Fruit fly (Drosophila melanogaster) whole organism, embryonic: ENCODE measurements around the gene CG7289.

Experiments
- Awh ChIP-seq: fragments of 200-800 bp; sonication (Bioruptor generic); IDR thresholded peaks from 2 replicates; pipeline ENCODE4, ENCODE4 v1.3.6; 2022; ENCODE audit warnings: missing biosample characterization, missing genetic modification characterization
- BtbVII ChIP-seq: fragments of 200-800 bp; sonication (Bioruptor generic); optimal IDR thresholded peaks from 3 replicates; lab custom pipeline; 2017; ENCODE audit warnings: missing biosample characterization, mild to moderate bottlenecking, missing genetic modification characterization
- CG10209 ChIP-seq: fragments of 200-800 bp; sonication (Bioruptor generic); optimal IDR thresholded peaks from 3 replicates; lab custom pipeline; 2017; ENCODE audit warnings: missing biosample characterization, mild to moderate bottlenecking, missing genetic modification characterization, missing genetic modification reagents
- CG10565 ChIP-seq: fragments of 200-800 bp; sonication (Bioruptor generic); optimal IDR thresholded peaks from 3 replicates; lab custom pipeline; 2016; ENCODE audit warnings: missing biosample characterization, mild to moderate bottlenecking, missing genetic modification characterization
- CG10654 ChIP-seq: fragments of 200-800 bp; sonication (Bioruptor generic); optimal IDR thresholded peaks from 2 replicates; lab custom pipeline; 2016; ENCODE audit warnings: missing biosample characterization, missing genetic modification characterization
- CG11247 ChIP-seq: fragments of 200-800 bp; sonication (Bioruptor generic); IDR thresholded peaks from 2 replicates; pipeline ENCODE4 v1.3.6; 2022; ENCODE audit warnings: missing biosample characterization, missing genetic modification characterization
- CG1233 ChIP-seq: fragments of 200-800 bp; sonication (Bioruptor generic); optimal IDR thresholded peaks from 4 replicates; lab custom pipeline; 2018; ENCODE audit warnings: missing biosample characterization, mild to moderate bottlenecking, missing genetic modification characterization
- CG14014 ChIP-seq: fragments of 200-800 bp; sonication (Bioruptor generic); IDR thresholded peaks from 2 replicates; pipeline ENCODE4 v1.3.6; 2022; ENCODE audit warnings: missing biosample characterization, missing genetic modification characterization
- CG14667 ChIP-seq: fragments of 200-800 bp; sonication (Bioruptor generic); IDR thresholded peaks from 2 replicates; pipeline ENCODE4 v1.3.6; 2022; ENCODE audit warnings: missing biosample characterization, missing genetic modification characterization
- CG15479 ChIP-seq: fragments of 200-800 bp; sonication (Bioruptor generic); optimal IDR thresholded peaks from 3 replicates; lab custom pipeline; 2019; ENCODE audit warnings: missing biosample characterization, mild to moderate bottlenecking, missing genetic modification characterization, moderate library complexity
- CG17361 ChIP-seq: fragments of 200-800 bp; sonication (Bioruptor generic); IDR thresholded peaks from 3 replicates; pipeline ENCODE4 v1.3.6; 2022; ENCODE audit warnings: missing biosample characterization, missing genetic modification characterization
- CG17802 ChIP-seq: fragments of 200-800 bp; sonication (Bioruptor generic); optimal IDR thresholded peaks from 2 replicates; lab custom pipeline; 2018; ENCODE audit warnings: missing biosample characterization, mild to moderate bottlenecking, missing genetic modification characterization, moderate library complexity
- CG1832 ChIP-seq: fragments of 200-800 bp; sonication (Bioruptor generic); optimal IDR thresholded peaks from 2 replicates; lab custom pipeline; 2017; ENCODE audit warnings: missing biosample characterization, mild to moderate bottlenecking, missing genetic modification characterization, inconsistent platforms
- CG2712 ChIP-seq: fragments of 200-800 bp; optimal IDR thresholded peaks from 3 replicates; lab custom pipeline; 2019; ENCODE audit warnings: missing biosample characterization, mild to moderate bottlenecking, missing genetic modification characterization, moderate library complexity
- CG4282 ChIP-seq: fragments of 200-800 bp; sonication (Bioruptor generic); optimal IDR thresholded peaks from 2 replicates; lab custom pipeline; 2016; ENCODE audit warnings: missing biosample characterization, missing genetic modification characterization
- CG6813 ChIP-seq: fragments of 200-800 bp; sonication (Bioruptor generic); optimal IDR thresholded peaks from 2 replicates; lab custom pipeline; 2017; ENCODE audit warnings: missing biosample characterization, missing genetic modification characterization, mild to moderate bottlenecking, moderate library complexity, missing genetic modification reagents
- CG7357 ChIP-seq: fragments of 200-800 bp; sonication (Bioruptor generic); IDR thresholded peaks from 3 replicates; pipeline ENCODE4 v1.3.6; 2022; ENCODE audit warnings: missing biosample characterization, missing genetic modification characterization
- CG7963 ChIP-seq: fragments of 200-800 bp; sonication (Bioruptor generic); IDR thresholded peaks from 3 replicates; pipeline ENCODE4 v1.3.6; 2022; ENCODE audit warnings: missing biosample characterization, missing genetic modification characterization; ENCODE audit not compliant: partially characterized antibody
- CG8944 ChIP-seq: fragments of 200-800 bp; sonication (Bioruptor generic); optimal IDR thresholded peaks from 3 replicates; lab custom pipeline; 2016; ENCODE audit warnings: missing biosample characterization, missing genetic modification characterization
- CG9797 ChIP-seq: fragments of 200-800 bp; sonication (Bioruptor generic); optimal IDR thresholded peaks from 3 replicates; lab custom pipeline; 2018; ENCODE audit warnings: missing biosample characterization, mild to moderate bottlenecking, missing genetic modification characterization
- Deaf1 ChIP-seq: fragments of 200-800 bp; optimal IDR thresholded peaks from 3 replicates; lab custom pipeline; 2019; ENCODE audit warnings: missing biosample characterization, mild to moderate bottlenecking, missing genetic modification characterization, moderate library complexity
- Dek ChIP-seq: fragments of 200-800 bp; sonication (Bioruptor generic); optimal IDR thresholded peaks from 3 replicates; lab custom pipeline; 2019; ENCODE audit warnings: missing biosample characterization, mild to moderate bottlenecking, missing genetic modification characterization, moderate library complexity
- Ets97D ChIP-seq: fragments of 200-800 bp; sonication (Bioruptor generic); optimal IDR thresholded peaks from 3 replicates; lab custom pipeline; 2016; ENCODE audit warnings: missing biosample characterization, missing genetic modification characterization
- Fer2 ChIP-seq: fragments of 200-800 bp; sonication (Bioruptor generic); optimal IDR thresholded peaks from 2 replicates; lab custom pipeline; 2018; ENCODE audit warnings: missing biosample characterization, mild to moderate bottlenecking, missing genetic modification characterization, moderate library complexity
- Gug ChIP-seq: fragments of 200-800 bp; sonication (Bioruptor generic); IDR thresholded peaks from 4 replicates; pipeline ENCODE4 v1.3.6; 2022; ENCODE audit warnings: missing biosample characterization, missing genetic modification characterization
- HLHmδ ChIP-seq: fragments of 200-800 bp; sonication (Bioruptor generic); optimal IDR thresholded peaks from 2 replicates; lab custom pipeline; 2018; ENCODE audit warnings: missing biosample characterization, mild to moderate bottlenecking, missing genetic modification characterization, moderate library complexity
- HmgZ ChIP-seq: fragments of 200-800 bp; sonication (Bioruptor generic); optimal IDR thresholded peaks from 2 replicates; lab custom pipeline; 2018; ENCODE audit warnings: missing biosample characterization, mild to moderate bottlenecking, missing genetic modification characterization
- Hmx ChIP-seq: fragments of 200-800 bp; sonication (Bioruptor generic); optimal IDR thresholded peaks from 2 replicates; lab custom pipeline; 2016; ENCODE audit warnings: missing biosample characterization, missing genetic modification characterization
- MBD-R2 ChIP-seq: fragments of 200-800 bp; sonication (Bioruptor generic); IDR thresholded peaks from 2 replicates; pipeline ENCODE4 v1.3.6; 2022; ENCODE audit warnings: missing biosample characterization, missing genetic modification characterization
- MESR4 ChIP-seq: fragments of 200-800 bp; sonication (Bioruptor generic); optimal IDR thresholded peaks from 2 replicates; lab custom pipeline; 2018; ENCODE audit warnings: missing biosample characterization, mild to moderate bottlenecking, missing genetic modification characterization, moderate library complexity
- Ptx1 ChIP-seq: fragments of 200-800 bp; sonication (Bioruptor generic); IDR thresholded peaks from 2 replicates; pipeline ENCODE4 v1.3.6; 2022; ENCODE audit warnings: missing biosample characterization, missing genetic modification characterization
- Rfx ChIP-seq: fragments of 200-800 bp; sonication (Bioruptor generic); IDR thresholded peaks from 2 replicates; pipeline ENCODE4 v1.3.6; 2022; ENCODE audit warnings: missing biosample characterization, missing genetic modification characterization
- Side ChIP-seq: fragments of 200-800 bp; sonication (Bioruptor generic); optimal IDR thresholded peaks from 2 replicates; lab custom pipeline; 2016; ENCODE audit warnings: missing biosample characterization, missing genetic modification characterization
- Sox102F ChIP-seq: fragments of 200-800 bp; sonication (Bioruptor generic); optimal IDR thresholded peaks from 2 replicates; lab custom pipeline; 2018; ENCODE audit warnings: missing biosample characterization, mild to moderate bottlenecking, missing genetic modification characterization, moderate library complexity
- Ssrp ChIP-seq: fragments of 200-800 bp; sonication (Bioruptor generic); optimal IDR thresholded peaks from 2 replicates; lab custom pipeline; 2018; ENCODE audit warnings: missing biosample characterization, mild to moderate bottlenecking, missing genetic modification characterization, moderate library complexity
- Xbp1 ChIP-seq: fragments of 200-800 bp; sonication (Bioruptor generic); optimal IDR thresholded peaks from 3 replicates; lab custom pipeline; 2016; ENCODE audit warnings: missing biosample characterization, mild to moderate bottlenecking, missing genetic modification characterization
- ci ChIP-seq: fragments of 200-800 bp; sonication (Bioruptor generic); IDR thresholded peaks from 3 replicates; pipeline ENCODE4 v1.3.6; 2022; ENCODE audit warnings: missing biosample characterization, missing genetic modification characterization
- croc ChIP-seq: fragments of 200-800 bp; sonication (Bioruptor generic); conservative IDR thresholded peaks from 3 replicates; pipeline ENCODE4 v1.3.6; 2022; ENCODE audit warnings: missing biosample characterization, missing genetic modification characterization
- dati ChIP-seq: fragments of 200-800 bp; sonication (Bioruptor generic); IDR thresholded peaks from 2 replicates; pipeline ENCODE4 v1.3.6; 2022; ENCODE audit warnings: missing biosample characterization, missing genetic modification characterization
- dmrt11E ChIP-seq: fragments of 200-800 bp; sonication (Bioruptor generic); optimal IDR thresholded peaks from 3 replicates; lab custom pipeline; 2018; ENCODE audit warnings: missing biosample characterization, mild to moderate bottlenecking, missing genetic modification characterization, moderate library complexity
- ewg ChIP-seq: fragments of 200-800 bp; sonication (Bioruptor generic); optimal IDR thresholded peaks from 3 replicates; lab custom pipeline; 2017; ENCODE audit warnings: mild to moderate bottlenecking, missing biosample characterization, missing genetic modification reagents, missing genetic modification characterization
- ftz-f1 ChIP-seq: fragments of 200-800 bp; sonication (Bioruptor generic); optimal IDR thresholded peaks from 2 replicates; lab custom pipeline; 2016; ENCODE audit warnings: missing biosample characterization, missing genetic modification characterization
- lab ChIP-seq: fragments of 200-800 bp; sonication (Bioruptor generic); optimal IDR thresholded peaks from 3 replicates; lab custom pipeline; 2017; ENCODE audit warnings: missing biosample characterization, missing genetic modification characterization, mild to moderate bottlenecking, moderate library complexity, missing genetic modification reagents
- lola ChIP-seq, 3 experiments: fragments of >200 bp in 2 of 3; fragments of 200-800 bp in 1 of 3; sonication (Bioruptor generic) in 1 of 3; optimal IDR thresholded peaks; 2 replicates each; lab custom pipeline; 2017 to 2019; ENCODE audit warnings: missing biosample characterization in 3 of 3, missing genetic modification characterization in 3 of 3, mild to moderate bottlenecking in 1 of 3, moderate library complexity in 1 of 3
- pum ChIP-seq: fragments of 200-800 bp; sonication (Bioruptor generic); optimal IDR thresholded peaks from 2 replicates; lab custom pipeline; 2016; ENCODE audit warnings: missing biosample characterization, missing genetic modification characterization
- row ChIP-seq: fragments of 200-800 bp; sonication (Bioruptor generic); IDR thresholded peaks from 3 replicates; pipeline ENCODE4 v1.3.6; 2022; ENCODE audit warnings: missing biosample characterization, missing genetic modification characterization
- run ChIP-seq: fragments of 200-800 bp; sonication (Bioruptor generic); optimal IDR thresholded peaks from 3 replicates; lab custom pipeline; 2018; ENCODE audit warnings: missing biosample characterization, mild to moderate bottlenecking, missing genetic modification characterization
- sisA ChIP-seq: fragments of 200-800 bp; sonication (Bioruptor generic); IDR thresholded peaks from 2 replicates; pipeline ENCODE4 v1.3.6; 2022; ENCODE audit warnings: missing biosample characterization, missing genetic modification characterization
- sr ChIP-seq: fragments of 200-800 bp; sonication (Bioruptor generic); IDR thresholded peaks from 3 replicates; pipeline ENCODE4 v1.3.6; 2022; ENCODE audit warnings: missing biosample characterization, missing genetic modification characterization
- ssp ChIP-seq: fragments of 200-800 bp; sonication (Bioruptor generic); IDR thresholded peaks from 2 replicates; pipeline ENCODE4 v1.3.6; 2022; ENCODE audit warnings: missing biosample characterization, missing genetic modification characterization
- ttk ChIP-seq: fragments of 200-800 bp; sonication (Bioruptor generic); IDR thresholded peaks from 2 replicates; pipeline ENCODE4 v2.1.2; 2022; ENCODE audit warnings: missing biosample characterization, missing genetic modification characterization

The CG7289 gene

dm6 chr2L:2032076-2032475 is 50.1 kb downstream of the CG7289 start (continued):
- TF ChIP-seq pum (GFP tag; lab: Kevin White, UChicago) (no peak), CG10654 (GFP tag; lab: Kevin White, UChicago) (no peak), lola (GFP tag; optimal IDR thresholded peaks at IDR 0.05; lab: Kevin White, UChicago) (no peak), CG10209 (GFP tag; lab: Kevin White, UChicago) (peak; percentile 3), lab (GFP tag; lab: Kevin White, UChicago) (no peak), sisA (GFP tag; lab: Robert Waterston, UW) (no peak), dmrt11E (tag; lab: Kevin White, UChicago) (peak; percentile 18), Deaf1 (no peak), CG14014 (no peak), run (tag; lab: Kevin White, UChicago) (no peak), HLHmδ (GFP tag; lab: Kevin White, UChicago) (no peak), Ets97D (GFP tag; lab: Kevin White, UChicago) (no peak), MESR4 (GFP tag; lab: Kevin White, UChicago) (no peak), ci (no peak), Ssrp (tag; lab: Kevin White, UChicago) (peak; percentile 20), ttk (no peak), Sox102F (GFP tag; lab: Kevin White, UChicago) (peak; percentile 5), row (GFP tag; lab: Robert Waterston, UW) (peak; percentile 48; the same call in 2 of the 3 replicates), ewg (GFP tag; lab: Kevin White, UChicago) (no peak), Ptx1 (0 out of 2 replicates have a peak, but pooled peaks have one; percentile 23), CG7357 (GFP tag; lab: Robert Waterston, UW) (no peak), CG17802 (tag; lab: Kevin White, UChicago) (no peak), croc (GFP tag; lab: Robert Waterston, UW) (no peak), CG4282 (GFP tag; lab: Kevin White, UChicago) (no peak), CG17361 (GFP tag; lab: Robert Waterston, UW) (peak; percentile 51; the same call in 2 of the 3 replicates), Hmx (no peak), Dek (tag; lab: Kevin White, UChicago) (no peak), BtbVII (GFP tag; lab: Kevin White, UChicago) (no peak), CG11247 (no peak), Side (no peak), CG14667 (GFP tag; lab: Robert Waterston, UW) (no peak), Gug (peak; percentile 28; the same call in 1 of the 4 replicates), CG10565 (GFP tag; lab: Kevin White, UChicago) (no peak), CG2712 (tag; lab: Kevin White, UChicago) (peak; percentile 61), Xbp1 (GFP tag; lab: Kevin White, UChicago) (no peak), CG7963 (no peak), Rfx (peak; percentile 46; the same call in 1 of the 2 replicates), dati (no peak), CG15479 (no peak), CG1233 (peak; percentile 22), MBD-R2 (GFP tag; lab: Robert Waterston, UW) (no peak), CG8944 (no peak), CG9797 (GFP tag; lab: Kevin White, UChicago) (no peak), sr (GFP tag; lab: Robert Waterston, UW) (no peak), CG6813 (no peak), Awh (GFP tag; lab: Robert Waterston, UW) (no peak), ssp (GFP tag; lab: Robert Waterston, UW) (no peak), ftz-f1 (no peak), HmgZ (tag; lab: Kevin White, UChicago) (no peak), Fer2 (tag; lab: Kevin White, UChicago) (no peak), CG1832 (GFP tag; lab: Kevin White, UChicago) (no peak)
